Fruit fly (Drosophila melanogaster) whole organism: ENCODE results near the gene Spn88Eb.

Experiments
- CG8478 ChIP-seq: fragments of >200 bp; optimal IDR thresholded peaks from 2 replicates; lab custom pipeline; 2018; ENCODE audit warnings: inconsistent platforms
- Dll ChIP-seq: fragments of >200 bp; optimal IDR thresholded peaks from 2 replicates; lab custom pipeline; 2017
- EcR ChIP-seq, 2 experiments: fragments of >200 bp; optimal IDR thresholded peaks; 2 replicates each; lab custom pipeline; 2017; ENCODE audit warnings: missing biosample characterization in 2 of 2, missing genetic modification characterization in 2 of 2, missing genetic modification reagents in 2 of 2
- pan ChIP-seq: fragments of >200 bp; optimal IDR thresholded peaks from 2 replicates; lab custom pipeline; 2017
- psq ChIP-seq: fragments of >200 bp; optimal IDR thresholded peaks from 2 replicates; lab custom pipeline; 2017
- usp ChIP-seq: fragments of >200 bp; optimal IDR thresholded peaks from 2 replicates; lab custom pipeline; 2017; ENCODE audit warnings: missing biosample characterization, missing genetic modification characterization, mixed read lengths

Gene Spn88Eb

dm6 chr3R:15208712-15209499 is at the start of gene Spn88Eb, which contains the start of gene Mau2:
Spn88Eb (minus strand) TSS chr3R:15208762.
Mau2 (plus strand) TSS chr3R:15209204.
- TF ChIP-seq pan (lab: Kevin White, UChicago) = no peak
- TF ChIP-seq Dll (lab: Kevin White, UChicago) = no peak
- no peak for TF ChIP-seq CG8478
- TF ChIP-seq psq (lab: Kevin White, UChicago) = no peak
- TF ChIP-seq EcR (GFP tag; optimal IDR thresholded peaks at IDR 0.05; lab: Kevin White, UChicago) = no peak
- TF ChIP-seq usp (GFP tag; lab: Kevin White, UChicago) = no peak

- no peak for TF ChIP-seq Dll (lab: Kevin White, UChicago)
- no peak for TF ChIP-seq CG8478
Measured at dm6 chr3R:15250454-15250853, 41.9 kb upstream of the Spn88Eb start.

dm6 chr3R:15249735-15250134 is 41.2 kb upstream of the Spn88Eb start, which contains the start of gene CG42404:
CG42404 (plus strand) TSS chr3R:15250094.
- TF ChIP-seq CG8478 = no peak
- no peak for TF ChIP-seq Dll (lab: Kevin White, UChicago)
- no peak for TF ChIP-seq EcR (GFP tag; optimal IDR thresholded peaks at IDR 0.05; lab: Kevin White, UChicago)
- no peak for TF ChIP-seq pan (lab: Kevin White, UChicago)
- no peak for TF ChIP-seq usp (GFP tag; lab: Kevin White, UChicago)
- no peak for TF ChIP-seq psq (lab: Kevin White, UChicago)

dm6 chr3R:15249037-15249436 is 40.5 kb upstream of the Spn88Eb start, which contains the start of gene Amt:
Amt (minus strand) TSS chr3R:15249137.
- TF ChIP-seq pan (lab: Kevin White, UChicago) = no peak
- TF ChIP-seq EcR (GFP tag; optimal IDR thresholded peaks at IDR 0.05; lab: Kevin White, UChicago) = no peak
- TF ChIP-seq psq (lab: Kevin White, UChicago) = no peak
- TF ChIP-seq usp (GFP tag; lab: Kevin White, UChicago) = no peak
- TF ChIP-seq CG8478 = no peak
- TF ChIP-seq Dll (lab: Kevin White, UChicago) = no peak

- no peak for TF ChIP-seq pan (lab: Kevin White, UChicago)
Measured at dm6 chr3R:15246601-15247000, 38.0 kb upstream of the Spn88Eb start.

dm6 chr3R:15243452-15243851 is 34.9 kb upstream of the Spn88Eb start:
- TF ChIP-seq CG8478 = peak; percentile 65
- no peak for TF ChIP-seq psq (lab: Kevin White, UChicago)

- TF ChIP-seq psq (lab: Kevin White, UChicago) = no peak
- TF ChIP-seq pan (lab: Kevin White, UChicago) = no peak
- no peak for TF ChIP-seq EcR (GFP tag; optimal IDR thresholded peaks at IDR 0.05; lab: Kevin White, UChicago)
- no peak for TF ChIP-seq usp (GFP tag; lab: Kevin White, UChicago)
- TF ChIP-seq Dll (lab: Kevin White, UChicago) = no peak
- no peak for TF ChIP-seq CG8478
Measured at dm6 chr3R:15243046-15243356, 34.4 kb upstream of the Spn88Eb start.

dm6 chr3R:15242186-15243045 is 33.9 kb upstream of the Spn88Eb start, which contains the start of the genes tefu and Hsc70-4:
tefu (minus strand) TSS chr3R:15242236.
Hsc70-4 (plus strand) TSS chr3R:15242687.
- TF ChIP-seq Dll (lab: Kevin White, UChicago) (no peak), usp (GFP tag; lab: Kevin White, UChicago) (no peak), EcR (GFP tag; optimal IDR thresholded peaks at IDR 0.05; lab: Kevin White, UChicago) (no peak), psq (lab: Kevin White, UChicago) (no peak), pan (lab: Kevin White, UChicago) (no peak), CG8478 (no peak)

- TF ChIP-seq Dll (lab: Kevin White, UChicago) (no peak), psq (lab: Kevin White, UChicago) (no peak), pan (lab: Kevin White, UChicago) (no peak), CG8478 (no peak), usp (GFP tag; lab: Kevin White, UChicago) (no peak)
Measured at dm6 chr3R:15231635-15232138, 23.1 kb upstream of the Spn88Eb start.

dm6 chr3R:15230285-15230684 is 21.7 kb upstream of the Spn88Eb start, which contains the start of gene CG34316:
CG34316 (plus strand) TSS chr3R:15230585.
- no peak for TF ChIP-seq EcR (GFP tag; optimal IDR thresholded peaks at IDR 0.05; lab: Kevin White, UChicago)
- TF ChIP-seq psq (lab: Kevin White, UChicago) = no peak
- no peak for TF ChIP-seq Dll (lab: Kevin White, UChicago)
- no peak for TF ChIP-seq usp (GFP tag; lab: Kevin White, UChicago)

dm6 chr3R:15229329-15229876 is 20.8 kb upstream of the Spn88Eb start, which contains the start of the genes Art3 and mRpS10:
Art3 (minus strand) TSS chr3R:15229408.
mRpS10 (plus strand) TSS chr3R:15229665.
- TF ChIP-seq pan (lab: Kevin White, UChicago) (peak; percentile 98), psq (lab: Kevin White, UChicago) (no peak)
